Fruit fly (Drosophila melanogaster): Measurements from ENCODE around the gene lz.
A peak's percentile ranks its signal among the peaks of the same experiment; 100 is the strongest.

lz gene

DNA sequence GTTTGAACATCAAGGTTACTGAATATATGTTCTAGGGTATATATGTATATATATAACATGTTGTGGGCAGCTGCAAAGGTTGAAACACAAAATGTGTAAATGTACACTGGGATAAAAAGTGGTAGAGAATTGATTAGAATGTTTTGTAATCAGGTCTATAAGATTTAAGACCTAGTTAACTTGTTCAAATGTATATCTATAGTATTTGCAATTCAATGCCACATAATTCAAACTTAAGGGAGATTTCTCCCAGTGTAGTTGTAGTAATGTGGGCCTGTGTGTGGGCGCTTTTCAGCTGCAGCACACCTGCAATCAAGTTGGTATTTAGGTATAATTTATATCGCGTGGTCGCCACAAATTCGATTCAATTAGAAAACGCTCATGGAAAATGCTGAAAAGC is 64.8 kb downstream of the lz start (continued):
- TF ChIP-seq zen (tag; optimal IDR thresholded peaks at IDR 0.05) (peak; percentile 44), oc (tag; optimal IDR thresholded peaks at IDR 0.05) (peak; percentile 40), ranshi (GFP tag; IDR thresholded peaks at IDR 0.05) (0 out of 2 replicates have a peak, but pooled peaks have one; percentile 27), ind (GFP tag; optimal IDR thresholded peaks at IDR 0.05) (peak; percentile 57), CG2199 (GFP tag; IDR thresholded peaks at IDR 0.05) (no peak), CG1529 (GFP tag; optimal IDR thresholded peaks at IDR 0.05) (no peak), dimm (GFP tag; IDR thresholded peaks at IDR 0.05) (0 out of 2 replicates have a peak, but pooled peaks have one; percentile 31), sob (GFP tag; IDR thresholded peaks at IDR 0.05) (no peak), tin (GFP tag; optimal IDR thresholded peaks at IDR 0.05) (peak; percentile 40), org-1 (GFP tag; optimal IDR thresholded peaks at IDR 0.05) (peak; percentile 27), dmrt99B (tag; optimal IDR thresholded peaks at IDR 0.05) (peak; percentile 76), ara (GFP tag; IDR thresholded peaks at IDR 0.05) (peak; percentile 38; the same call in 1 of the 2 replicates), usp (GFP tag; optimal IDR thresholded peaks at IDR 0.05) (no peak), dan (GFP tag; IDR thresholded peaks at IDR 0.05) (no peak), ken (GFP tag; IDR thresholded peaks at IDR 0.05) (peak; percentile 61; the same call in 1 of the 3 replicates), CG8290 (GFP tag; optimal IDR thresholded peaks at IDR 0.05) (no peak), CG8290 (tag; optimal IDR thresholded peaks at IDR 0.05) (peak in 1 of 2 experiments; percentile 81), CG7271 (tag; optimal IDR thresholded peaks at IDR 0.05) (no peak), CG11456 (GFP tag; IDR thresholded peaks at IDR 0.05) (peak; percentile 53; the same call in 1 of the 3 replicates), mirr (GFP tag; optimal IDR thresholded peaks at IDR 0.05) (no peak), dati (GFP tag; IDR thresholded peaks at IDR 0.05) (no peak), CG1602 (GFP tag; optimal IDR thresholded peaks at IDR 0.05) (peak; percentile 51), CG3838 (GFP tag; optimal IDR thresholded peaks at IDR 0.05) (no peak), fu2 (GFP tag; optimal IDR thresholded peaks at IDR 0.05) (peak; percentile 6), HLH3B (GFP tag; IDR thresholded peaks at IDR 0.05) (peak; percentile 47; the same call in 1 of the 2 replicates), NFAT (GFP tag; IDR thresholded peaks at IDR 0.05) (no peak), tgo (GFP tag; IDR thresholded peaks at IDR 0.05) (peak; percentile 51), CG2712 (tag; optimal IDR thresholded peaks at IDR 0.05) (peak; percentile 70), crp (GFP tag; optimal IDR thresholded peaks at IDR 0.05) (no peak), gcm2 (GFP tag; optimal IDR thresholded peaks at IDR 0.05) (no peak), gem (tag; optimal IDR thresholded peaks at IDR 0.05) (peak; percentile 79), tx (GFP tag; optimal IDR thresholded peaks at IDR 0.05) (peak; percentile 1), Taf1 (GFP tag; IDR thresholded peaks at IDR 0.05) (peak; percentile 37; the same call in 1 of the 2 replicates), Jarid2 (GFP tag; optimal IDR thresholded peaks at IDR 0.05) (peak; percentile 3), CG10267 (tag; optimal IDR thresholded peaks at IDR 0.05) (peak; percentile 41), CG6254 (GFP tag; optimal IDR thresholded peaks at IDR 0.05) (peak; percentile 20), CG1603 (tag; optimal IDR thresholded peaks at IDR 0.05) (peak; percentile 82), fd96Cb (tag; optimal IDR thresholded peaks at IDR 0.05) (peak; percentile 65), CG1024 (GFP tag; IDR thresholded peaks at IDR 0.05) (0 out of 2 replicates have a peak, but pooled peaks have one; percentile 24), twi (tag; optimal IDR thresholded peaks at IDR 0.05) (no peak), CG17385 (GFP tag; optimal IDR thresholded peaks at IDR 0.05) (peak; percentile 56), MESR4 (GFP tag; optimal IDR thresholded peaks at IDR 0.05) (no peak), pan (optimal IDR thresholded peaks at IDR 0.05) (no peak), pan (GFP tag; optimal IDR thresholded peaks at IDR 0.05 in 1 of 2, IDR thresholded peaks at IDR 0.05 in 1 of 2) (peak in 1 of 2 experiments; percentile 79), CG34224 (GFP tag; IDR thresholded peaks at IDR 0.05; ENCODE audit: partially characterized antibody) (no peak), ci (GFP tag; IDR thresholded peaks at IDR 0.05) (peak; percentile 77), CG9215 (GFP tag; IDR thresholded peaks at IDR 0.05) (0 out of 2 replicates have a peak, but pooled peaks have one; percentile 8), CG11695 (GFP tag; IDR thresholded peaks at IDR 0.05) (0 out of 3 replicates have a peak, but pooled peaks have one; percentile 56), CG2120 (GFP tag; optimal IDR thresholded peaks at IDR 0.05) (peak; percentile 36), CG7745 (tag; optimal IDR thresholded peaks at IDR 0.05) (no peak), CG12071 (GFP tag; optimal IDR thresholded peaks at IDR 0.05) (peak; percentile 43), CG9932 (GFP tag; IDR thresholded peaks at IDR 0.05) (no peak)

All from whole organism, embryonic.